Fruit fly (Drosophila melanogaster) whole organism, prepupa: ENCODE data around the gene nAChRbeta2.

ENCODE experiments used
- Blimp-1 ChIP-seq: fragments of 200-800 bp; sonication (Bioruptor generic); optimal IDR thresholded peaks from 3 replicates; lab custom pipeline; 2017; ENCODE audit warnings: missing biosample characterization, missing genetic modification characterization, mild to moderate bottlenecking, moderate library complexity, missing genetic modification reagents
- CG11902 ChIP-seq: fragments of 200-800 bp; sonication (Bioruptor generic); optimal IDR thresholded peaks from 3 replicates; lab custom pipeline; 2016; ENCODE audit warnings: missing biosample characterization, missing genetic modification characterization
- CG31627 ChIP-seq: fragments of 200-800 bp; sonication (Bioruptor generic); optimal IDR thresholded peaks from 3 replicates; lab custom pipeline; 2016; ENCODE audit warnings: missing biosample characterization, missing genetic modification characterization
- CG3919 ChIP-seq: fragments of 200-800 bp; sonication (Bioruptor generic); optimal IDR thresholded peaks from 3 replicates; lab custom pipeline; 2016; ENCODE audit warnings: missing biosample characterization, missing genetic modification characterization
- CG9139 ChIP-seq: fragments of 200-800 bp; sonication (Bioruptor generic); optimal IDR thresholded peaks from 3 replicates; lab custom pipeline; 2017; ENCODE audit warnings: missing biosample characterization, mild to moderate bottlenecking, missing genetic modification characterization
- Lpt ChIP-seq: fragments of 200-800 bp; sonication (Bioruptor generic); optimal IDR thresholded peaks from 3 replicates; lab custom pipeline; 2016; ENCODE audit warnings: missing biosample characterization, missing genetic modification characterization
- Met ChIP-seq: fragments of 200-800 bp; sonication (Bioruptor generic); optimal IDR thresholded peaks from 3 replicates; lab custom pipeline; 2016; ENCODE audit warnings: missing biosample characterization, missing genetic modification characterization
- OdsH ChIP-seq: fragments of 200-800 bp; sonication (Bioruptor generic); optimal IDR thresholded peaks from 3 replicates; lab custom pipeline; 2016; ENCODE audit warnings: missing biosample characterization, missing genetic modification characterization
- Smox ChIP-seq: fragments of 200-800 bp; sonication (Bioruptor generic); optimal IDR thresholded peaks from 3 replicates; lab custom pipeline; 2016; ENCODE audit warnings: missing biosample characterization, missing genetic modification characterization
- Sox102F ChIP-seq: fragments of 200-800 bp; sonication (Bioruptor generic); optimal IDR thresholded peaks from 2 replicates; lab custom pipeline; 2016; ENCODE audit warnings: missing biosample characterization, mild to moderate bottlenecking, missing genetic modification characterization
- cyc ChIP-seq: fragments of 200-800 bp; sonication (Bioruptor generic); optimal IDR thresholded peaks from 3 replicates; lab custom pipeline; 2016; ENCODE audit warnings: missing biosample characterization, missing genetic modification characterization
- eg ChIP-seq: fragments of 200-800 bp; sonication (Bioruptor generic); IDR thresholded peaks from 3 replicates; pipeline ENCODE4 v1.3.6; 2022; ENCODE audit warnings: missing biosample characterization, missing genetic modification characterization
- ss ChIP-seq, 2 experiments: fragments of 200-800 bp; sonication (Bioruptor generic); optimal IDR thresholded peaks; 2 replicates in 1 of 2; 3 replicates in 1 of 2; lab custom pipeline; 2017 to 2018; ENCODE audit warnings: mild to moderate bottlenecking in 2 of 2, missing biosample characterization in 2 of 2, missing genetic modification characterization in 2 of 2, moderate library complexity in 1 of 2

dm6 chr3R:24496084-24496483 lies 18.8 kb downstream of the nAChRbeta2 start:
- peak in 1 of 2 experiments; percentile 55 for TF ChIP-seq ss (GFP tag; optimal IDR thresholded peaks at IDR 0.05; lab: Kevin White, UChicago)
- TF ChIP-seq Met (GFP tag; lab: Kevin White, UChicago), result peak; percentile 53
- TF ChIP-seq CG31627 (GFP tag; lab: Kevin White, UChicago), result peak; percentile 52
- peak; percentile 49 for TF ChIP-seq OdsH
- TF ChIP-seq CG11902, result no peak
- peak; percentile 36 for TF ChIP-seq Smox
- TF ChIP-seq CG3919 (GFP tag; lab: Kevin White, UChicago), result peak; percentile 61
- no peak for TF ChIP-seq Sox102F
- no peak for TF ChIP-seq Lpt (GFP tag; lab: Kevin White, UChicago)
- TF ChIP-seq eg (GFP tag; lab: Robert Waterston, UW), result peak; percentile 56; the same call in 1 of the 3 replicates
- TF ChIP-seq cyc (GFP tag; lab: Kevin White, UChicago), result peak; percentile 48
- TF ChIP-seq CG9139 (GFP tag; lab: Kevin White, UChicago), result no peak
- no peak for TF ChIP-seq Blimp-1
